Fruit fly (Drosophila melanogaster): ENCODE measurements around the gene CG11723.

The CG11723 gene

dm6 chr2L:2166958-2167707 lies 20.1 kb upstream of the CG11723 start:
- TF ChIP-seq CG8159 (tag; optimal IDR thresholded peaks at IDR 0.05) (peak; percentile 3), CG10348 (GFP tag; IDR thresholded peaks at IDR 0.05) (no peak), Snoo (tag; optimal IDR thresholded peaks at IDR 0.05) (no peak), CG9948 (tag; optimal IDR thresholded peaks at IDR 0.05) (peak; percentile 20), CG17806 (tag; optimal IDR thresholded peaks at IDR 0.05) (peak; percentile 17), CG4496 (GFP tag; IDR thresholded peaks at IDR 0.05) (peak; percentile 36; the same call in 1 of the 3 replicates), CG15710 (tag; optimal IDR thresholded peaks at IDR 0.05) (peak; percentile 7), CG14655 (GFP tag; optimal IDR thresholded peaks at IDR 0.05) (peak; percentile 44), CG8301 (tag; optimal IDR thresholded peaks at IDR 0.05) (peak; percentile 32)

- TF ChIP-seq Ets98B (GFP tag; IDR thresholded peaks at IDR 0.05) (peak; percentile 31; the same call in 1 of the 2 replicates), CG10348 (GFP tag; IDR thresholded peaks at IDR 0.05) (no peak), CG13204 (GFP tag; optimal IDR thresholded peaks at IDR 0.05) (peak; percentile 20), CG32121 (GFP tag; IDR thresholded peaks at IDR 0.05) (no peak)
These were observed 18.8 kb upstream of the CG11723 start for dm6 chr2L:2165864-2166263.

dm6 chr2L:2165238-2165577 lies 18.1 kb upstream of the CG11723 start:
- TF ChIP-seq CG34367 (tag; optimal IDR thresholded peaks at IDR 0.05) (no peak), EcR (GFP tag; optimal IDR thresholded peaks at IDR 0.05) (peak; percentile 59)

dm6 chr2L:2164520-2165237 lies 17.6 kb upstream of the CG11723 start:
- TF ChIP-seq Pif1A (GFP tag; optimal IDR thresholded peaks at IDR 0.05) (peak; percentile 91), CG4496 (GFP tag; IDR thresholded peaks at IDR 0.05) (peak; percentile 87), CG34367 (tag; optimal IDR thresholded peaks at IDR 0.05) (peak; percentile 96), CG13204 (GFP tag; optimal IDR thresholded peaks at IDR 0.05) (peak; percentile 92), Pif1B (GFP tag; optimal IDR thresholded peaks at IDR 0.05) (peak; percentile 93), CG17806 (tag; optimal IDR thresholded peaks at IDR 0.05) (peak; percentile 96), CG14655 (GFP tag; optimal IDR thresholded peaks at IDR 0.05) (peak; percentile 87), fd96Ca (GFP tag; IDR thresholded peaks at IDR 0.05) (peak; percentile 78), CG32121 (GFP tag; IDR thresholded peaks at IDR 0.05) (no peak), CG8159 (tag; optimal IDR thresholded peaks at IDR 0.05) (peak; percentile 96), CG10348 (GFP tag; IDR thresholded peaks at IDR 0.05) (no peak), Snoo (tag; optimal IDR thresholded peaks at IDR 0.05) (peak; percentile 85), gl (tag; optimal IDR thresholded peaks at IDR 0.05) (peak; percentile 94), CG9948 (tag; optimal IDR thresholded peaks at IDR 0.05) (peak; percentile 91), CG8301 (tag; optimal IDR thresholded peaks at IDR 0.05) (peak; percentile 80), EcR (GFP tag; optimal IDR thresholded peaks at IDR 0.05) (peak; percentile 86), Ets98B (GFP tag; IDR thresholded peaks at IDR 0.05) (peak; percentile 40; the same call in 1 of the 2 replicates), CG15710 (tag; optimal IDR thresholded peaks at IDR 0.05) (peak; percentile 90), rn (GFP tag; IDR thresholded peaks at IDR 0.05) (peak; percentile 69), CG12605 (GFP tag; IDR thresholded peaks at IDR 0.05) (peak; percentile 56), D1 (tag; optimal IDR thresholded peaks at IDR 0.05) (peak; percentile 82)

- peak; percentile 91 for TF ChIP-seq Pif1B (GFP tag; optimal IDR thresholded peaks at IDR 0.05)
- peak; percentile 97 for TF ChIP-seq CG15710 (tag; optimal IDR thresholded peaks at IDR 0.05)
- TF ChIP-seq CG14655 (GFP tag; optimal IDR thresholded peaks at IDR 0.05) = peak; percentile 94
- peak; percentile 94 for TF ChIP-seq CG17806 (tag; optimal IDR thresholded peaks at IDR 0.05)
- TF ChIP-seq gl (tag; optimal IDR thresholded peaks at IDR 0.05) = peak; percentile 93
- peak; percentile 55; the same call in 1 of the 2 replicates for TF ChIP-seq CG10348 (GFP tag; IDR thresholded peaks at IDR 0.05)
- TF ChIP-seq CG13204 (GFP tag; optimal IDR thresholded peaks at IDR 0.05) = peak; percentile 89
- TF ChIP-seq CG32121 (GFP tag; IDR thresholded peaks at IDR 0.05) = peak; percentile 86
- TF ChIP-seq fd96Ca (GFP tag; IDR thresholded peaks at IDR 0.05) = peak; percentile 97
- TF ChIP-seq rn (GFP tag; IDR thresholded peaks at IDR 0.05) = peak; percentile 94
- peak; percentile 94 for TF ChIP-seq CG9948 (tag; optimal IDR thresholded peaks at IDR 0.05)
- peak; percentile 89 for TF ChIP-seq CG12605 (GFP tag; IDR thresholded peaks at IDR 0.05)
- peak; percentile 87 for TF ChIP-seq Ets98B (GFP tag; IDR thresholded peaks at IDR 0.05)
- peak; percentile 72 for TF ChIP-seq EcR (GFP tag; optimal IDR thresholded peaks at IDR 0.05)
- TF ChIP-seq CG34367 (tag; optimal IDR thresholded peaks at IDR 0.05) = peak; percentile 94
- TF ChIP-seq CG8301 (tag; optimal IDR thresholded peaks at IDR 0.05) = peak; percentile 92
- peak; percentile 76 for TF ChIP-seq D1 (tag; optimal IDR thresholded peaks at IDR 0.05)
- peak; percentile 92 for TF ChIP-seq Pif1A (GFP tag; optimal IDR thresholded peaks at IDR 0.05)
- TF ChIP-seq CG8159 (tag; optimal IDR thresholded peaks at IDR 0.05) = peak; percentile 93
- peak; percentile 93 for TF ChIP-seq Snoo (tag; optimal IDR thresholded peaks at IDR 0.05)
- peak; percentile 96 for TF ChIP-seq CG4496 (GFP tag; IDR thresholded peaks at IDR 0.05)
These were observed 16.5 kb upstream of the CG11723 start for dm6 chr2L:2163568-2163953.
